Fruit fly (Drosophila melanogaster) whole organism, embryonic: ENCODE results near the gene CG4896.

Experiments used
- Ada2b ChIP-seq: fragments of 200-800 bp; sonication (Bioruptor generic); IDR thresholded peaks from 2 replicates; pipeline ENCODE4 v1.3.6; 2022; ENCODE audit warnings: missing biosample characterization, missing genetic modification characterization
- Aef1 ChIP-seq: fragments of 200-800 bp; sonication (Bioruptor generic); IDR thresholded peaks from 3 replicates; pipeline ENCODE4 v1.3.6; 2022; ENCODE audit warnings: missing biosample characterization, missing genetic modification characterization
- CG11085 ChIP-seq: fragments of 200-800 bp; sonication (Bioruptor generic); IDR thresholded peaks from 2 replicates; pipeline ENCODE4 v1.3.6; 2022; ENCODE audit warnings: missing biosample characterization, missing genetic modification characterization
- CG15011 ChIP-seq: fragments of 200-800 bp; sonication (Bioruptor generic); optimal IDR thresholded peaks from 3 replicates; lab custom pipeline; 2018; ENCODE audit warnings: missing biosample characterization, mild to moderate bottlenecking, missing genetic modification characterization
- CG15073 ChIP-seq: fragments of 200-800 bp; sonication (Bioruptor generic); optimal IDR thresholded peaks from 2 replicates; lab custom pipeline; 2016; ENCODE audit warnings: missing biosample characterization, missing genetic modification characterization
- CG17568 ChIP-seq: fragments of 200-800 bp; sonication (Bioruptor generic); optimal IDR thresholded peaks from 2 replicates; lab custom pipeline; 2018; ENCODE audit warnings: missing biosample characterization, mild to moderate bottlenecking, missing genetic modification characterization, moderate library complexity
- CG18619 ChIP-seq: fragments of 200-800 bp; sonication (Bioruptor generic); optimal IDR thresholded peaks from 3 replicates; lab custom pipeline; 2017; ENCODE audit warnings: missing biosample characterization, mild to moderate bottlenecking, missing genetic modification characterization
- CG30020 ChIP-seq: fragments of 200-800 bp; optimal IDR thresholded peaks from 2 replicates; lab custom pipeline; 2019; ENCODE audit warnings: missing biosample characterization, mild to moderate bottlenecking, missing genetic modification characterization, moderate library complexity
- CG30403 ChIP-seq: fragments of 200-800 bp; sonication (Bioruptor generic); optimal IDR thresholded peaks from 3 replicates; lab custom pipeline; 2016; ENCODE audit warnings: missing biosample characterization, missing genetic modification characterization
- CG31365 ChIP-seq: fragments of 200-800 bp; sonication (Bioruptor generic); optimal IDR thresholded peaks from 2 replicates; lab custom pipeline; 2018; ENCODE audit warnings: missing biosample characterization, mild to moderate bottlenecking, missing genetic modification characterization
- CG7987 ChIP-seq: fragments of 200-800 bp; sonication (Bioruptor generic); optimal IDR thresholded peaks from 2 replicates; lab custom pipeline; 2018; ENCODE audit warnings: missing biosample characterization, mild to moderate bottlenecking, missing genetic modification characterization, moderate library complexity
- CG8089 ChIP-seq: fragments of 200-800 bp; sonication (Bioruptor generic); optimal IDR thresholded peaks from 3 replicates; lab custom pipeline; 2016; ENCODE audit warnings: missing biosample characterization, missing genetic modification characterization
- CG8478 ChIP-seq: fragments of >200 bp; optimal IDR thresholded peaks from 2 replicates; lab custom pipeline; 2018
- CG9876 ChIP-seq: fragments of 200-800 bp; sonication (Bioruptor generic); optimal IDR thresholded peaks from 2 replicates; lab custom pipeline; 2016; ENCODE audit warnings: missing biosample characterization, missing genetic modification characterization
- CkIIα-i1 ChIP-seq: fragments of 200-800 bp; sonication (Bioruptor generic); IDR thresholded peaks from 2 replicates; pipeline ENCODE4 v1.3.6; 2022; ENCODE audit warnings: missing biosample characterization, missing genetic modification characterization
- CoRest ChIP-seq: fragments of 200-800 bp; sonication (Bioruptor generic); optimal IDR thresholded peaks from 3 replicates; lab custom pipeline; 2018; ENCODE audit warnings: missing biosample characterization, mild to moderate bottlenecking, missing genetic modification characterization, moderate library complexity
- CrebB ChIP-seq: fragments of 200-800 bp; sonication (Bioruptor generic); optimal IDR thresholded peaks from 3 replicates; lab custom pipeline; 2018; ENCODE audit warnings: missing biosample characterization, mild to moderate bottlenecking, missing genetic modification characterization
- D19B ChIP-seq: fragments of 200-800 bp; sonication (Bioruptor generic); optimal IDR thresholded peaks from 2 replicates; lab custom pipeline; 2017; ENCODE audit warnings: missing biosample characterization, mild to moderate bottlenecking, missing genetic modification characterization
- Fer2 ChIP-seq: fragments of 200-800 bp; sonication (Bioruptor generic); optimal IDR thresholded peaks from 2 replicates; lab custom pipeline; 2018; ENCODE audit warnings: missing biosample characterization, mild to moderate bottlenecking, missing genetic modification characterization, moderate library complexity
- Gsc ChIP-seq: fragments of 200-800 bp; sonication (Bioruptor generic); IDR thresholded peaks from 2 replicates; pipeline ENCODE4 v1.3.6; 2022; ENCODE audit warnings: missing biosample characterization, missing genetic modification characterization
- HHEX ChIP-seq: fragments of 200-800 bp; sonication (Bioruptor generic); optimal IDR thresholded peaks from 3 replicates; lab custom pipeline; 2017; ENCODE audit warnings: missing biosample characterization, mild to moderate bottlenecking, missing genetic modification characterization, missing genetic modification reagents
- HmgZ ChIP-seq: fragments of 200-800 bp; sonication (Bioruptor generic); optimal IDR thresholded peaks from 2 replicates; lab custom pipeline; 2018; ENCODE audit warnings: missing biosample characterization, mild to moderate bottlenecking, missing genetic modification characterization
- Hmr ChIP-seq: fragments of 200-800 bp; sonication (Bioruptor generic); optimal IDR thresholded peaks from 3 replicates; lab custom pipeline; 2017; ENCODE audit warnings: mild to moderate bottlenecking, missing biosample characterization, missing genetic modification reagents, missing genetic modification characterization
- Kr ChIP-seq: fragments of 200-800 bp; sonication (Bioruptor generic); optimal IDR thresholded peaks from 2 replicates; lab custom pipeline; 2017; ENCODE audit warnings: missing biosample characterization, mild to moderate bottlenecking, missing genetic modification characterization
- Max ChIP-seq: fragments of 200-800 bp; sonication (Bioruptor generic); optimal IDR thresholded peaks from 2 replicates; lab custom pipeline; 2016; ENCODE audit warnings: missing biosample characterization, mild to moderate bottlenecking, missing genetic modification characterization
- NK7.1 ChIP-seq: fragments of 200-800 bp; sonication (Bioruptor generic); optimal IDR thresholded peaks from 3 replicates; lab custom pipeline; 2016; ENCODE audit warnings: missing biosample characterization, missing genetic modification characterization
- Nf-YB ChIP-seq: fragments of 200-800 bp; sonication (Bioruptor generic); optimal IDR thresholded peaks from 3 replicates; lab custom pipeline; 2019; ENCODE audit warnings: missing biosample characterization, mild to moderate bottlenecking, missing genetic modification characterization, moderate library complexity
- Oli ChIP-seq: fragments of 200-800 bp; sonication (Bioruptor generic); optimal IDR thresholded peaks from 2 replicates; lab custom pipeline; 2018; ENCODE audit warnings: missing biosample characterization, mild to moderate bottlenecking, missing genetic modification characterization, moderate library complexity
- Pdp1 ChIP-seq, 2 experiments: fragments of 200-800 bp; sonication (Bioruptor generic); optimal IDR thresholded peaks; 3 replicates each; lab custom pipeline; 2016; ENCODE audit warnings: missing biosample characterization in 2 of 2, missing genetic modification characterization in 2 of 2, mild to moderate bottlenecking in 1 of 2, moderate library complexity in 1 of 2
- Scr ChIP-seq: fragments of 200-800 bp; sonication (Bioruptor generic); IDR thresholded peaks from 2 replicates; pipeline ENCODE4 v1.3.6; 2022; ENCODE audit warnings: missing biosample characterization, missing genetic modification characterization; ENCODE audit not compliant: partially characterized antibody
- Sox102F ChIP-seq: fragments of 200-800 bp; sonication (Bioruptor generic); optimal IDR thresholded peaks from 2 replicates; lab custom pipeline; 2018; ENCODE audit warnings: missing biosample characterization, mild to moderate bottlenecking, missing genetic modification characterization, moderate library complexity
- Sry-β ChIP-seq: fragments of 200-800 bp; sonication (Bioruptor generic); optimal IDR thresholded peaks from 2 replicates; lab custom pipeline; 2018; ENCODE audit warnings: missing biosample characterization, mild to moderate bottlenecking, missing genetic modification characterization, moderate library complexity
- Xbp1 ChIP-seq: fragments of 200-800 bp; sonication (Bioruptor generic); optimal IDR thresholded peaks from 3 replicates; lab custom pipeline; 2016; ENCODE audit warnings: missing biosample characterization, mild to moderate bottlenecking, missing genetic modification characterization
- chif ChIP-seq, 2 experiments: fragments of 200-800 bp; sonication (Bioruptor generic); optimal IDR thresholded peaks; 3 replicates each; lab custom pipeline; 2016; ENCODE audit warnings: missing biosample characterization in 2 of 2, missing genetic modification characterization in 2 of 2
- ci ChIP-seq: fragments of 200-800 bp; sonication (Bioruptor generic); IDR thresholded peaks from 3 replicates; pipeline ENCODE4 v1.3.6; 2022; ENCODE audit warnings: missing biosample characterization, missing genetic modification characterization
- disco-r ChIP-seq: fragments of 200-800 bp; sonication (Bioruptor generic); optimal IDR thresholded peaks from 2 replicates; lab custom pipeline; 2016; ENCODE audit warnings: missing biosample characterization, missing genetic modification characterization
- eyg ChIP-seq: fragments of 200-800 bp; sonication (Bioruptor generic); optimal IDR thresholded peaks from 3 replicates; lab custom pipeline; 2016; ENCODE audit warnings: missing biosample characterization, missing genetic modification characterization
- ftz-f1 ChIP-seq: fragments of 200-800 bp; sonication (Bioruptor generic); optimal IDR thresholded peaks from 2 replicates; lab custom pipeline; 2016; ENCODE audit warnings: missing biosample characterization, missing genetic modification characterization
- grn ChIP-seq: fragments of 200-800 bp; sonication (Bioruptor generic); optimal IDR thresholded peaks from 3 replicates; lab custom pipeline; 2017; ENCODE audit warnings: missing biosample characterization, missing genetic modification characterization
- gro ChIP-seq: fragments of 200-800 bp; sonication (Bioruptor generic); optimal IDR thresholded peaks from 2 replicates; lab custom pipeline; 2016; ENCODE audit warnings: missing biosample characterization, missing genetic modification characterization
- klu ChIP-seq: fragments of 200-800 bp; sonication (Bioruptor generic); IDR thresholded peaks from 2 replicates; pipeline ENCODE4 v1.3.6; 2022; ENCODE audit warnings: missing biosample characterization, missing genetic modification characterization
- maf-S ChIP-seq: fragments of 200-800 bp; sonication (Bioruptor generic); optimal IDR thresholded peaks from 2 replicates; lab custom pipeline; 2016; ENCODE audit warnings: missing biosample characterization, missing genetic modification characterization
- pfk ChIP-seq: fragments of 200-800 bp; sonication (Bioruptor generic); optimal IDR thresholded peaks from 2 replicates; lab custom pipeline; 2018; ENCODE audit warnings: missing biosample characterization, mild to moderate bottlenecking, missing genetic modification characterization, moderate library complexity
- ro ChIP-seq: fragments of 200-800 bp; sonication (Bioruptor generic); IDR thresholded peaks from 2 replicates; pipeline ENCODE4 v1.3.6; 2022; ENCODE audit warnings: missing biosample characterization, missing genetic modification characterization
- salm ChIP-seq: fragments of 200-800 bp; sonication (Bioruptor generic); optimal IDR thresholded peaks from 2 replicates; lab custom pipeline; 2018; ENCODE audit warnings: missing biosample characterization, mild to moderate bottlenecking, missing genetic modification characterization
- slou ChIP-seq: fragments of 200-800 bp; sonication (Bioruptor generic); optimal IDR thresholded peaks from 3 replicates; lab custom pipeline; 2016; ENCODE audit warnings: missing biosample characterization, missing genetic modification characterization
- ssp ChIP-seq: fragments of 200-800 bp; sonication (Bioruptor generic); IDR thresholded peaks from 2 replicates; pipeline ENCODE4 v1.3.6; 2022; ENCODE audit warnings: missing biosample characterization, missing genetic modification characterization
- stc ChIP-seq: fragments of 200-800 bp; sonication (Bioruptor generic); IDR thresholded peaks from 2 replicates; pipeline ENCODE4 v1.3.6; 2022; ENCODE audit warnings: missing biosample characterization, missing genetic modification characterization
- unpg ChIP-seq: fragments of 200-800 bp; sonication (Bioruptor generic); optimal IDR thresholded peaks from 3 replicates; lab custom pipeline; 2018; ENCODE audit warnings: missing biosample characterization, mild to moderate bottlenecking, missing genetic modification characterization, moderate library complexity
- usp ChIP-seq: fragments of >200 bp; optimal IDR thresholded peaks from 2 replicates; lab custom pipeline; 2017; ENCODE audit warnings: missing biosample characterization, missing genetic modification characterization
- wor ChIP-seq: fragments of 200-800 bp; sonication (Bioruptor generic); IDR thresholded peaks from 2 replicates; pipeline ENCODE4 v1.3.6; 2022; ENCODE audit warnings: missing biosample characterization, missing genetic modification characterization
- z ChIP-seq: fragments of 200-800 bp; sonication (Bioruptor generic); IDR thresholded peaks from 3 replicates; pipeline ENCODE4 v1.3.6; 2022; ENCODE audit warnings: missing biosample characterization, missing genetic modification characterization

The CG4896 gene

dm6 chr2L:1142730-1143281, 34.7 kb upstream of the CG4896 start, which contains the start of gene MFS3 (continued):
- TF ChIP-seq CkIIα-i1 (GFP tag; lab: Robert Waterston, UW) (no peak), HmgZ (peak; percentile 4), usp (GFP tag; lab: Kevin White, UChicago) (no peak), CG9876 (no peak), Gsc (GFP tag; lab: Robert Waterston, UW) (no peak), Aef1 (no peak), stc (GFP tag; lab: Robert Waterston, UW) (no peak), grn (GFP tag; lab: Kevin White, UChicago) (peak; percentile 58), maf-S (GFP tag; lab: Kevin White, UChicago) (no peak), CG30403 (GFP tag; lab: Kevin White, UChicago) (peak; percentile 14), Hmr (peak; percentile 74), chif (GFP tag; optimal IDR thresholded peaks at IDR 0.05; lab: Kevin White, UChicago) (no peak), CoRest (tag; lab: Kevin White, UChicago) (no peak), ssp (GFP tag; lab: Robert Waterston, UW) (no peak), HHEX (GFP tag; lab: Kevin White, UChicago) (peak; percentile 6), Ada2b (GFP tag; lab: Robert Waterston, UW) (no peak), CG7987 (GFP tag; lab: Kevin White, UChicago) (peak; percentile 41), eyg (GFP tag; lab: Kevin White, UChicago) (no peak), pfk (GFP tag; lab: Kevin White, UChicago) (no peak), CG17568 (no peak), Pdp1 (GFP tag; optimal IDR thresholded peaks at IDR 0.05; lab: Kevin White, UChicago) (peak in 1 of 2 experiments; percentile 28), CG31365 (no peak), klu (GFP tag; lab: Robert Waterston, UW) (no peak), CG8089 (GFP tag; lab: Kevin White, UChicago) (no peak), D19B (GFP tag; lab: Kevin White, UChicago) (no peak), z (0 out of 3 replicates have a peak, but pooled peaks have one; percentile 12), Scr (GFP tag; lab: Robert Waterston, UW) (no peak), unpg (GFP tag; lab: Kevin White, UChicago) (no peak), CG15011 (GFP tag; lab: Kevin White, UChicago) (no peak), gro (GFP tag; lab: Kevin White, UChicago) (peak; percentile 26), Fer2 (tag; lab: Kevin White, UChicago) (no peak), NK7.1 (GFP tag; lab: Kevin White, UChicago) (no peak), ro (GFP tag; lab: Robert Waterston, UW) (no peak), CG15073 (GFP tag; lab: Kevin White, UChicago) (no peak), Sry-β (GFP tag; lab: Kevin White, UChicago) (no peak), Nf-YB (no peak), Oli (tag; lab: Kevin White, UChicago) (no peak), Max (no peak), disco-r (GFP tag; lab: Kevin White, UChicago) (no peak), ci (peak; percentile 54; the same call in 2 of the 3 replicates), Kr (GFP tag; lab: Kevin White, UChicago) (no peak), salm (no peak), ftz-f1 (no peak), CG11085 (GFP tag; lab: Robert Waterston, UW) (no peak), CrebB (tag; lab: Kevin White, UChicago) (peak; percentile 33), wor (GFP tag; lab: Robert Waterston, UW) (no peak), CG30020 (tag; lab: Kevin White, UChicago) (no peak), Sox102F (GFP tag; lab: Kevin White, UChicago) (no peak), CG8478 (no peak), slou (GFP tag; lab: Kevin White, UChicago) (no peak), CG18619 (GFP tag; lab: Kevin White, UChicago) (no peak), Xbp1 (peak; percentile 12)
